Fruit fly (Drosophila melanogaster): ENCODE measurements around the gene CG34178.

CG34178 gene

dm6 chr2L:4459543-4459942 is 25.8 kb downstream of the CG34178 start, which contains the start of the genes mRpL27 and CG15435 (continued):
- TF ChIP-seq CG6813 (GFP tag; optimal IDR thresholded peaks at IDR 0.05) (no peak), MTF-1 (GFP tag; optimal IDR thresholded peaks at IDR 0.05; ENCODE audit: borderline replicate concordance) (no peak), ken (GFP tag; IDR thresholded peaks at IDR 0.05) (no peak), CG17186 (GFP tag; optimal IDR thresholded peaks at IDR 0.05) (no peak), MBD-R2 (GFP tag; IDR thresholded peaks at IDR 0.05) (peak; percentile 71), Taf1 (GFP tag; IDR thresholded peaks at IDR 0.05) (no peak), CG8924 (tag; optimal IDR thresholded peaks at IDR 0.05) (peak; percentile 56), klu (GFP tag; IDR thresholded peaks at IDR 0.05) (peak; percentile 28; the same call in 1 of the 2 replicates), Blimp-1 (GFP tag; optimal IDR thresholded peaks at IDR 0.05) (no peak), bowl (GFP tag; IDR thresholded peaks at IDR 0.05) (no peak), Scr (GFP tag; IDR thresholded peaks at IDR 0.05; ENCODE audit: partially characterized antibody) (peak; percentile 41; the same call in 1 of the 2 replicates), bsh (GFP tag; optimal IDR thresholded peaks at IDR 0.05) (peak in 1 of 2 experiments; percentile 21), chn (GFP tag; optimal IDR thresholded peaks at IDR 0.05) (peak; percentile 37), ssp (GFP tag; IDR thresholded peaks at IDR 0.05) (no peak), pb (GFP tag; optimal IDR thresholded peaks at IDR 0.05) (no peak), CG31388 (GFP tag; optimal IDR thresholded peaks at IDR 0.05) (no peak), Bdp1 (GFP tag; optimal IDR thresholded peaks at IDR 0.05) (peak; percentile 14), kni (GFP tag; optimal IDR thresholded peaks at IDR 0.05) (peak; percentile 28), Pdp1 (GFP tag; optimal IDR thresholded peaks at IDR 0.05) (peak in 1 of 2 experiments; percentile 95), kay (GFP tag; optimal IDR thresholded peaks at IDR 0.05) (no peak), CG14441 (GFP tag; IDR thresholded peaks at IDR 0.05) (no peak), CG8765 (GFP tag; IDR thresholded peaks at IDR 0.05) (no peak), CG10565 (GFP tag; optimal IDR thresholded peaks at IDR 0.05) (no peak), Hr51 (GFP tag; optimal IDR thresholded peaks at IDR 0.05) (peak in 1 of 2 experiments; percentile 44), CG2875 (GFP tag; optimal IDR thresholded peaks at IDR 0.05) (no peak), Sry-β (GFP tag; optimal IDR thresholded peaks at IDR 0.05) (peak; percentile 95), sim (GFP tag; IDR thresholded peaks at IDR 0.05) (no peak), CG17612 (GFP tag; IDR thresholded peaks at IDR 0.05) (no peak), crc (GFP tag; optimal IDR thresholded peaks at IDR 0.05) (no peak), bcd (GFP tag; optimal IDR thresholded peaks at IDR 0.05) (peak; percentile 58), D19A (tag; optimal IDR thresholded peaks at IDR 0.05) (no peak), eve (GFP tag; optimal IDR thresholded peaks at IDR 0.05) (no peak), Hsf (GFP tag; optimal IDR thresholded peaks at IDR 0.05) (peak; percentile 63), GATAe (GFP tag; conservative IDR thresholded peaks at IDR 0.05) (no peak), fru (optimal IDR thresholded peaks at IDR 0.05) (no peak), CG16813 (GFP tag; IDR thresholded peaks at IDR 0.05; ENCODE audit: partially characterized antibody) (no peak), wdn (GFP tag; IDR thresholded peaks at IDR 0.05) (no peak), Doc2 (GFP tag; IDR thresholded peaks at IDR 0.05) (no peak), CG11456 (GFP tag; IDR thresholded peaks at IDR 0.05) (no peak), CG6689 (GFP tag; IDR thresholded peaks at IDR 0.05) (no peak), Atf-2 (GFP tag; optimal IDR thresholded peaks at IDR 0.05) (no peak), tna (GFP tag; IDR thresholded peaks at IDR 0.05; ENCODE audit: partially characterized antibody) (no peak), Stat92E (GFP tag; optimal IDR thresholded peaks at IDR 0.05) (peak in 1 of 3 experiments; percentile 60), CG18262 (tag; optimal IDR thresholded peaks at IDR 0.05) (peak; percentile 32), CG10959 (GFP tag; IDR thresholded peaks at IDR 0.05) (no peak), Rfx (GFP tag; IDR thresholded peaks at IDR 0.05) (no peak), trem (tag; optimal IDR thresholded peaks at IDR 0.05) (peak; percentile 75), Bteb2 (GFP tag; optimal IDR thresholded peaks at IDR 0.05) (no peak), Ets65A (GFP tag) (peak; percentile 86), corto (GFP tag; optimal IDR thresholded peaks at IDR 0.05) (no peak), CG34376 (GFP tag; optimal IDR thresholded peaks at IDR 0.05) (peak; percentile 31)
